Fruit fly (Drosophila melanogaster) whole organism, pupa: ENCODE data around the gene Afti.
A peak's percentile ranks its signal among the peaks of the same experiment; 100 is the strongest.

ENCODE experiments used
- CG10348 ChIP-seq: fragments of 200-800 bp; sonication (Bioruptor generic); IDR thresholded peaks from 2 replicates; pipeline ENCODE4 v1.3.6; 2022; ENCODE audit warnings: missing biosample characterization, missing genetic modification characterization
- CG12605 ChIP-seq: fragments of 200-800 bp; sonication (Bioruptor generic); IDR thresholded peaks from 2 replicates; pipeline ENCODE4 v1.3.6; 2022; ENCODE audit warnings: missing biosample characterization, missing genetic modification characterization
- CG13204 ChIP-seq: fragments of 200-800 bp; sonication (Bioruptor generic); optimal IDR thresholded peaks from 2 replicates; lab custom pipeline; 2018; ENCODE audit warnings: missing biosample characterization, mild to moderate bottlenecking, missing genetic modification characterization, moderate library complexity
- CG14655 ChIP-seq: fragments of 200-800 bp; sonication (Bioruptor generic); optimal IDR thresholded peaks from 3 replicates; lab custom pipeline; 2017; ENCODE audit warnings: mild to moderate bottlenecking, missing biosample characterization, missing genetic modification reagents, missing genetic modification characterization
- CG15710 ChIP-seq: fragments of 200-800 bp; sonication (Bioruptor generic); optimal IDR thresholded peaks from 2 replicates; lab custom pipeline; 2018; ENCODE audit warnings: missing biosample characterization, mild to moderate bottlenecking, missing genetic modification characterization, moderate library complexity
- CG17806 ChIP-seq: fragments of 200-800 bp; sonication (Bioruptor generic); optimal IDR thresholded peaks from 2 replicates; lab custom pipeline; 2018; ENCODE audit warnings: missing biosample characterization, mild to moderate bottlenecking, missing genetic modification characterization, moderate library complexity
- CG32121 ChIP-seq: fragments of 200-800 bp; sonication (Bioruptor generic); IDR thresholded peaks from 2 replicates; pipeline ENCODE4 v1.3.6; 2022; ENCODE audit warnings: missing biosample characterization, missing genetic modification characterization
- CG34367 ChIP-seq: fragments of 200-800 bp; sonication (Bioruptor generic); optimal IDR thresholded peaks from 2 replicates; lab custom pipeline; 2018; ENCODE audit warnings: missing biosample characterization, mild to moderate bottlenecking, missing genetic modification characterization
- CG4496 ChIP-seq: fragments of 200-800 bp; sonication (Bioruptor generic); IDR thresholded peaks from 3 replicates; pipeline ENCODE4 v1.3.6; 2022; ENCODE audit warnings: missing biosample characterization, missing genetic modification characterization
- CG8159 ChIP-seq: fragments of 200-800 bp; sonication (Bioruptor generic); optimal IDR thresholded peaks from 3 replicates; lab custom pipeline; 2018; ENCODE audit warnings: missing biosample characterization, mild to moderate bottlenecking, missing genetic modification characterization, moderate library complexity
- CG8301 ChIP-seq: fragments of 200-800 bp; sonication (Bioruptor generic); optimal IDR thresholded peaks from 2 replicates; lab custom pipeline; 2018; ENCODE audit warnings: missing biosample characterization, mild to moderate bottlenecking, missing genetic modification characterization
- CG9948 ChIP-seq: fragments of 200-800 bp; sonication (Bioruptor generic); optimal IDR thresholded peaks from 2 replicates; lab custom pipeline; 2018; ENCODE audit warnings: missing biosample characterization, mild to moderate bottlenecking, missing genetic modification characterization, moderate library complexity
- D1 ChIP-seq: fragments of 200-800 bp; sonication (Bioruptor generic); optimal IDR thresholded peaks from 2 replicates; lab custom pipeline; 2018; ENCODE audit warnings: missing biosample characterization, mild to moderate bottlenecking, missing genetic modification characterization, moderate library complexity
- EcR ChIP-seq: fragments of 200-800 bp; sonication (Bioruptor generic); optimal IDR thresholded peaks from 3 replicates; lab custom pipeline; 2019; ENCODE audit warnings: missing biosample characterization, missing genetic modification characterization, mild to moderate bottlenecking, moderate library complexity, missing genetic modification reagents
- Ets98B ChIP-seq: fragments of 200-800 bp; sonication (Bioruptor generic); IDR thresholded peaks from 2 replicates; pipeline ENCODE4 v1.3.6; 2022; ENCODE audit warnings: missing biosample characterization, missing genetic modification characterization
- Pif1A ChIP-seq: fragments of 200-800 bp; sonication (Bioruptor generic); optimal IDR thresholded peaks from 3 replicates; lab custom pipeline; 2016; ENCODE audit warnings: missing biosample characterization, missing genetic modification characterization
- Pif1B ChIP-seq: fragments of 200-800 bp; sonication (Bioruptor generic); optimal IDR thresholded peaks from 3 replicates; lab custom pipeline; 2016; ENCODE audit warnings: missing biosample characterization, missing genetic modification characterization
- Snoo ChIP-seq: fragments of 200-800 bp; sonication (Bioruptor generic); optimal IDR thresholded peaks from 3 replicates; lab custom pipeline; 2017; ENCODE audit warnings: missing biosample characterization, mild to moderate bottlenecking, missing genetic modification characterization, inconsistent platforms
- fd96Ca ChIP-seq: fragments of 200-800 bp; sonication (Bioruptor generic); IDR thresholded peaks from 3 replicates; pipeline ENCODE4 v1.3.6; 2022; ENCODE audit warnings: missing biosample characterization, missing genetic modification characterization
- gl ChIP-seq: fragments of 200-800 bp; sonication (Bioruptor generic); optimal IDR thresholded peaks from 2 replicates; lab custom pipeline; 2018; ENCODE audit warnings: missing biosample characterization, mild to moderate bottlenecking, missing genetic modification characterization
- rn ChIP-seq: fragments of 200-800 bp; sonication (Bioruptor generic); IDR thresholded peaks from 2 replicates; pipeline ENCODE4 v1.3.6; 2022; ENCODE audit warnings: missing biosample characterization, missing genetic modification characterization

Afti gene

DNA sequence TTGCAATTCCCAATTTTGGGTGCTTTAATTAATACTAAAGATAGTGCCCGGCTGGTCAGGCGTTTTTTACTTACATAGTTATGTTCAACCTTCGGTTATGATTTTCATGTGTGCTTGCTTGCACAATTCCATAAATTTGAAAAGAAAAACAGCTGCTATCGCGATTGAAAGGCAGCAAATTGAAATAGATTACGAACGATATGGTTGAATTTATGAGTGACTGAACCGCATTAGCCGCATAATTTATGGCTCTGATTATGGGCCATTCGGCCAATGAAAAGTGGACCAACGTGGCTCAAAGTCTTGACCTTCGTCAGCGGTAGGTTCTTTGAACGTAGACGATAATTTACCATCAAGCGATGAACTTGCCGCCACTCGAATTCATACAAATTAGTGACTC is 30.4 kb downstream of the Afti start:
- TF ChIP-seq gl (tag; lab: Kevin White, UChicago) (no peak), CG15710 (tag; lab: Kevin White, UChicago) (no peak), CG4496 (GFP tag; lab: Robert Waterston, UW) (no peak), Pif1B (no peak), rn (GFP tag; lab: Robert Waterston, UW) (no peak), CG34367 (tag; lab: Kevin White, UChicago) (no peak), CG10348 (GFP tag; lab: Robert Waterston, UW) (no peak), CG17806 (tag; lab: Kevin White, UChicago) (no peak), fd96Ca (GFP tag; lab: Robert Waterston, UW) (no peak), CG14655 (GFP tag; lab: Kevin White, UChicago) (no peak), CG9948 (tag; lab: Kevin White, UChicago) (no peak), Ets98B (GFP tag; lab: Robert Waterston, UW) (no peak), Pif1A (no peak), CG13204 (no peak)

dm6 chr3R:14294397-14295018 is 32.0 kb downstream of the Afti start:
- TF ChIP-seq CG9948 (tag; lab: Kevin White, UChicago) = no peak
- no peak for TF ChIP-seq Ets98B (GFP tag; lab: Robert Waterston, UW)
- TF ChIP-seq CG15710 (tag; lab: Kevin White, UChicago) = no peak
- TF ChIP-seq fd96Ca (GFP tag; lab: Robert Waterston, UW) = no peak

DNA sequence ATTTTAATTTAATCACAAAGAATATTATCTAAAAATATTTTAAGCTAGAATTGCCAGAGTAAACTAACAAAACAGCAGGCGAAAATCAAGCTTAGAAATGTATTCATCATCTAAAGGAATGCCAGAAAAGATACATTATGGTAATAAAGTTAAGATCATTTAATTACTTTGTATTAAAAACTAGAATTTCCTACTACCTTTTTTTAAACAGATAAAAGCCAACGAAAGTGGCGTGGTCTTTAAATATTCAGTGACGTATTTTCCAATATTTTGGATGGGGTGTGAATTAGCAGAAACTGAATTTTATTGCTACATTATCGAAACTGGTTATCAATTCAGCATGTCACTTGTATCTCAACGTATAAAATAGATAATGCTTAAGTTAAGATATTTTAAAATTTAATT is 34.2 kb downstream of the Afti start:
- TF ChIP-seq CG12605 (0 out of 2 replicates have a peak, but pooled peaks have one; percentile 19), Snoo (tag; lab: Kevin White, UChicago) (peak; percentile 32), CG8301 (tag; lab: Kevin White, UChicago) (peak; percentile 57), CG14655 (GFP tag; lab: Kevin White, UChicago) (peak; percentile 80), CG34367 (tag; lab: Kevin White, UChicago) (peak; percentile 45), fd96Ca (GFP tag; lab: Robert Waterston, UW) (no peak), Pif1A (no peak), D1 (no peak), CG9948 (tag; lab: Kevin White, UChicago) (peak; percentile 72), CG17806 (tag; lab: Kevin White, UChicago) (peak; percentile 49), CG13204 (no peak), CG4496 (GFP tag; lab: Robert Waterston, UW) (peak; percentile 30; the same call in 1 of the 3 replicates), rn (GFP tag; lab: Robert Waterston, UW) (no peak), gl (tag; lab: Kevin White, UChicago) (no peak), Pif1B (no peak), CG15710 (tag; lab: Kevin White, UChicago) (peak; percentile 54), CG10348 (GFP tag; lab: Robert Waterston, UW) (no peak), CG32121 (GFP tag; lab: Robert Waterston, UW) (peak; percentile 37; the same call in 1 of the 2 replicates), EcR (GFP tag; lab: Kevin White, UChicago) (no peak), CG8159 (tag; lab: Kevin White, UChicago) (peak; percentile 74), Ets98B (GFP tag; lab: Robert Waterston, UW) (no peak)

DNA sequence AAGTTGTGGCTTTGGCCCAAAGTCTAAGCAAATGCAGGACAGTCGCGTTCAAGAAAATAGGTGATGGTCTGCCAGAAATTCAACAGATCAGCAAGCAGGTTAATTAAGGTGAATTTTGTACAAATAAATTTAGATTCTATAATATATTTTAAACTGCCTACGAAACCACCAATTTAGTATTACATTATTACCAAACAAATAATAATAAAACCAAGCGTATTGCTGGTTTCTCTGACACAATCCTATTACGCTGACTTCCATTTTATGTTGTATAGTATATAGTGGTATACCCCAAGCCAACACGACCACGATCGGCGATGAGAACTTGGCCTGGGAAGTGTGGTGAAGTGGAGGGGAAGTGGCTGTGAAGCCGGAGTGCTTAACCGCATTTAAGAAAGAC is 35.1 kb downstream of the Afti start:
- peak; percentile 91 for TF ChIP-seq CG14655 (GFP tag; lab: Kevin White, UChicago)
- TF ChIP-seq CG17806 (tag; lab: Kevin White, UChicago) = peak; percentile 88
- TF ChIP-seq CG10348 (GFP tag; lab: Robert Waterston, UW) = 0 out of 2 replicates have a peak, but pooled peaks have one; percentile 9
- peak; percentile 80 for TF ChIP-seq CG32121 (GFP tag; lab: Robert Waterston, UW)
- peak; percentile 84 for TF ChIP-seq CG15710 (tag; lab: Kevin White, UChicago)
- peak; percentile 90 for TF ChIP-seq CG8301 (tag; lab: Kevin White, UChicago)
- TF ChIP-seq Snoo (tag; lab: Kevin White, UChicago) = peak; percentile 73
- TF ChIP-seq Pif1A = peak; percentile 84
- peak; percentile 77 for TF ChIP-seq D1
- peak; percentile 85 for TF ChIP-seq CG9948 (tag; lab: Kevin White, UChicago)
- TF ChIP-seq CG4496 (GFP tag; lab: Robert Waterston, UW) = peak; percentile 80
- TF ChIP-seq Ets98B (GFP tag; lab: Robert Waterston, UW) = peak; percentile 81
- TF ChIP-seq fd96Ca (GFP tag; lab: Robert Waterston, UW) = peak; percentile 61
- peak; percentile 83 for TF ChIP-seq EcR (GFP tag; lab: Kevin White, UChicago)
- peak; percentile 85 for TF ChIP-seq CG8159 (tag; lab: Kevin White, UChicago)
- TF ChIP-seq CG13204 = peak; percentile 79
- TF ChIP-seq CG12605 = peak; percentile 81
- TF ChIP-seq CG34367 (tag; lab: Kevin White, UChicago) = peak; percentile 82
- peak; percentile 76 for TF ChIP-seq gl (tag; lab: Kevin White, UChicago)
- peak; percentile 78 for TF ChIP-seq Pif1B
- TF ChIP-seq rn (GFP tag; lab: Robert Waterston, UW) = peak; percentile 50; the same call in 1 of the 2 replicates

- TF ChIP-seq CG17806 (tag; lab: Kevin White, UChicago) = peak; percentile 4
- peak; percentile 56 for TF ChIP-seq CG8159 (tag; lab: Kevin White, UChicago)
- TF ChIP-seq gl (tag; lab: Kevin White, UChicago) = no peak
- TF ChIP-seq Pif1A = no peak
- TF ChIP-seq CG13204 = no peak
- peak; percentile 42 for TF ChIP-seq CG9948 (tag; lab: Kevin White, UChicago)
- peak; percentile 60 for TF ChIP-seq CG14655 (GFP tag; lab: Kevin White, UChicago)
- peak; percentile 58 for TF ChIP-seq EcR (GFP tag; lab: Kevin White, UChicago)
- TF ChIP-seq fd96Ca (GFP tag; lab: Robert Waterston, UW) = peak; percentile 56; the same call in 1 of the 3 replicates
- TF ChIP-seq Snoo (tag; lab: Kevin White, UChicago) = peak; percentile 3
- TF ChIP-seq CG4496 (GFP tag; lab: Robert Waterston, UW) = peak; percentile 53; the same call in 1 of the 3 replicates
- TF ChIP-seq CG8301 (tag; lab: Kevin White, UChicago) = peak; percentile 50
- peak; percentile 7 for TF ChIP-seq Pif1B
- TF ChIP-seq D1 = peak; percentile 46
- TF ChIP-seq CG34367 (tag; lab: Kevin White, UChicago) = no peak
- no peak for TF ChIP-seq CG12605
- no peak for TF ChIP-seq CG10348 (GFP tag; lab: Robert Waterston, UW)
- TF ChIP-seq CG32121 (GFP tag; lab: Robert Waterston, UW) = peak; percentile 52
- no peak for TF ChIP-seq rn (GFP tag; lab: Robert Waterston, UW)
- TF ChIP-seq Ets98B (GFP tag; lab: Robert Waterston, UW) = peak; percentile 26; the same call in 1 of the 2 replicates
- peak; percentile 48 for TF ChIP-seq CG15710 (tag; lab: Kevin White, UChicago)
Observed at dm6 chr3R:14289958-14290835, 36.3 kb downstream of the Afti start.
